Worm (Caenorhabditis elegans): Measurements from ENCODE around the gene F55B12.2.

The F55B12.2 gene

ce11 chrV:13790117-13790516 is 26.7 kb downstream of the F55B12.2 start:
- TF ChIP-seq sptf-2 (GFP tag; optimal IDR thresholded peaks at IDR 0.05) = no peak
- no peak for TF ChIP-seq ceh-91 (GFP tag; IDR thresholded peaks at IDR 0.05)
- TF ChIP-seq F55B11.4 (tag; optimal IDR thresholded peaks at IDR 0.05; ENCODE audit: borderline replicate concordance, insufficient read depth) = no peak
- TF ChIP-seq cebp-1 (GFP tag; IDR thresholded peaks at IDR 0.05) = no peak
- TF ChIP-seq cebp-1 (tag; optimal IDR thresholded peaks at IDR 0.05) = peak; percentile 57
- no peak for TF ChIP-seq nhr-80 (tag; optimal IDR thresholded peaks at IDR 0.05)

- TF ChIP-seq ceh-27 (GFP tag; optimal IDR thresholded peaks at IDR 0.05) (peak; percentile 76), ztf-28 (GFP tag; IDR thresholded peaks at IDR 0.05) (no peak), rpc-1 (optimal IDR thresholded peaks at IDR 0.05) (no peak), rpc-1 (tag; optimal IDR thresholded peaks at IDR 0.05) (no peak), Y53F4B.3 (GFP tag; IDR thresholded peaks at IDR 0.05) (no peak), sptf-2 (GFP tag; optimal IDR thresholded peaks at IDR 0.05) (no peak), fkh-3 (tag; optimal IDR thresholded peaks at IDR 0.05) (no peak), chd-7 (tag; optimal IDR thresholded peaks at IDR 0.05) (no peak), F33H1.4 (GFP tag; IDR thresholded peaks at IDR 0.05) (no peak), let-607 (tag; optimal IDR thresholded peaks at IDR 0.05) (peak in 1 of 2 experiments; percentile 41), ceh-91 (GFP tag; IDR thresholded peaks at IDR 0.05) (no peak), ztf-3 (GFP tag; optimal IDR thresholded peaks at IDR 0.05) (no peak), snpc-3.4 (tag; optimal IDR thresholded peaks at IDR 0.05) (no peak), ets-4 (GFP tag; optimal IDR thresholded peaks at IDR 0.05) (no peak), nfya-1 (tag; optimal IDR thresholded peaks at IDR 0.05; ENCODE audit: borderline replicate concordance, insufficient read depth) (no peak), ekl-4 (GFP tag; IDR thresholded peaks at IDR 0.05) (no peak), unc-130 (GFP tag; optimal IDR thresholded peaks at IDR 0.05) (no peak), nhr-27 (tag; optimal IDR thresholded peaks at IDR 0.05) (no peak), T26A5.8 (tag; optimal IDR thresholded peaks at IDR 0.05) (no peak), lin-26 (GFP tag; IDR thresholded peaks at IDR 0.05) (no peak; the same call in 1 of the 2 replicates), nfya-2 (GFP tag; IDR thresholded peaks at IDR 0.05) (no peak), sdz-38 (tag; optimal IDR thresholded peaks at IDR 0.05) (no peak), snpc-4 (GFP tag; optimal IDR thresholded peaks at IDR 0.05) (no peak), snpc-4 (tag; optimal IDR thresholded peaks at IDR 0.05) (peak; percentile 16 to 64 (median 48)), ceh-100 (GFP tag; IDR thresholded peaks at IDR 0.05) (peak; percentile 25; the same call in 1 of the 2 replicates), ceh-79 (tag; optimal IDR thresholded peaks at IDR 0.05) (no peak), gei-17 (GFP tag; optimal IDR thresholded peaks at IDR 0.05) (no peak), mes-4 (tag; optimal IDR thresholded peaks at IDR 0.05) (no peak), nhr-179 (tag; optimal IDR thresholded peaks at IDR 0.05) (no peak), hsf-1 (GFP tag; IDR thresholded peaks at IDR 0.05) (no peak; the same call in 1 of the 2 replicates), Y67H2A.10 (GFP tag; conservative IDR thresholded peaks at IDR 0.05) (no peak), dpff-1 (tag; optimal IDR thresholded peaks at IDR 0.05) (no peak), Y53G8AR.9 (GFP tag; conservative IDR thresholded peaks at IDR 0.05) (no peak), F22D6.2 (tag; optimal IDR thresholded peaks at IDR 0.05) (no peak), attf-6 (GFP tag; IDR thresholded peaks at IDR 0.05) (no peak), ZK185.1 (tag; optimal IDR thresholded peaks at IDR 0.05; ENCODE audit: poor library complexity, severe bottlenecking) (peak; percentile 7), sea-2 (GFP tag; IDR thresholded peaks at IDR 0.05) (no peak), athp-1 (tag; optimal IDR thresholded peaks at IDR 0.05) (peak; percentile 1), egrh-3 (GFP tag; IDR thresholded peaks at IDR 0.05) (no peak), akir-1 (GFP tag; optimal IDR thresholded peaks at IDR 0.05) (no peak), bed-1 (GFP tag; IDR thresholded peaks at IDR 0.05) (no peak), attf-5 (GFP tag; optimal IDR thresholded peaks at IDR 0.05) (peak; percentile 93), cebp-1 (GFP tag; IDR thresholded peaks at IDR 0.05) (peak; percentile 72; the same call in 1 of the 2 replicates), cebp-1 (tag; optimal IDR thresholded peaks at IDR 0.05) (peak; percentile 88), nhr-90 (tag; optimal IDR thresholded peaks at IDR 0.05) (peak; percentile 23)
These were observed 27.4 kb downstream of the F55B12.2 start for ce11 chrV:13789362-13789761.

Measured in whole organism, young adult.